Worm (Caenorhabditis elegans) whole organism, mixed stage, embryonic: Measurements from ENCODE around the gene ttr-44.

Experiments used
- ceh-43 ChIP-seq: fragments of 200-800 bp; sonication (Bioruptor generic); optimal IDR thresholded peaks from 2 replicates; lab custom pipeline; 2018; ENCODE audit warnings: mild to moderate bottlenecking, missing genetic modification characterization, moderate library complexity, missing compliant biosample characterization
- ces-1 ChIP-seq: fragments of 150-350 bp; optimal IDR thresholded peaks from 2 replicates; lab custom pipeline; 2014; ENCODE audit warnings: missing biosample characterization, missing genetic modification reagents, missing genetic modification characterization
- lsy-2 ChIP-seq: fragments of 150-350 bp; optimal IDR thresholded peaks from 2 replicates; lab custom pipeline; 2014; ENCODE audit warnings: missing biosample characterization, missing genetic modification characterization
- mep-1 ChIP-seq: fragments of 150-350 bp; optimal IDR thresholded peaks from 2 replicates; lab custom pipeline; 2017; ENCODE audit warnings: missing biosample characterization, missing genetic modification reagents, missing genetic modification characterization, inconsistent platforms
- nhr-237 ChIP-seq: fragments of 150-350 bp; optimal IDR thresholded peaks from 2 replicates; lab custom pipeline; 2014; ENCODE audit warnings: missing biosample characterization, missing genetic modification characterization
- nhr-76 ChIP-seq: sonication (generic microtip); optimal IDR thresholded peaks from 2 replicates; lab custom pipeline; 2017; ENCODE audit warnings: missing biosample characterization, missing genetic modification characterization
- ztf-11 ChIP-seq: fragments of 150-350 bp; optimal IDR thresholded peaks from 2 replicates; lab custom pipeline; 2014; ENCODE audit warnings: missing biosample characterization, missing genetic modification characterization

DNA sequence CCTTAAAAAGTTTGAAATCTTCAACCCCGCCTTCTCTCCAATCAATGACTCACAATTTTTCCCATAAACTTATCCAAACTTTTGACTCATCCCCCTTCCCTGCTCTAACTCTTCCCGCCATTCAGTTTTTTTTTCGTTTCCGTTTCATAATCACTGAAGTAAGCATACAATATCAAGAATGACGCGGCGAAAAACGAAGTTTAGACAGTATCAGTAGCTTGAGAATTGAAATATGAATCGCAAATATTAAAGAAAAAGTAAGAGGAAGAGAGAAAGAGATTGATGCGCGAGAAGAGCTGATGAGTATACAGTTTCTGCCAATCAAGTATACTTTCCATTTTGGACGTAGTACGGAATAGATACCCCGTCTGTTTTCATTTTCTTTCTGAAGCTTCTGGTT is 46.9 kb upstream of the ttr-44 start:
- TF ChIP-seq mep-1 (tag; lab: Kevin White, UChicago): no peak
- no peak for TF ChIP-seq ces-1 (GFP tag; lab: Kevin White, UChicago)
- TF ChIP-seq ceh-43 (GFP tag; lab: Kevin White, UChicago): no peak
- no peak for TF ChIP-seq nhr-237 (tag; lab: Kevin White, UChicago)
- TF ChIP-seq ztf-11 (tag; lab: Kevin White, UChicago): no peak
- no peak for TF ChIP-seq nhr-76 (tag; lab: Kevin White, UChicago)
- no peak for TF ChIP-seq lsy-2
